Worm (Caenorhabditis elegans): ENCODE results near the gene srt-35.

- TF ChIP-seq ceh-18 (tag; optimal IDR thresholded peaks at IDR 0.05), result no peak
- TF ChIP-seq npax-4 (tag; optimal IDR thresholded peaks at IDR 0.05), result no peak
- TF ChIP-seq che-1 (tag; optimal IDR thresholded peaks at IDR 0.05), result no peak
- TF ChIP-seq nhr-11 (tag; optimal IDR thresholded peaks at IDR 0.05), result no peak
- no peak for TF ChIP-seq fkh-10 (GFP tag; optimal IDR thresholded peaks at IDR 0.05)
- TF ChIP-seq hlh-13 (GFP tag; optimal IDR thresholded peaks at IDR 0.05), result no peak
- TF ChIP-seq unc-42 (tag; optimal IDR thresholded peaks at IDR 0.05), result no peak
- no peak for TF ChIP-seq unc-86 (tag; optimal IDR thresholded peaks at IDR 0.05)
- TF ChIP-seq ceh-31 (tag; optimal IDR thresholded peaks at IDR 0.05), result no peak
- TF ChIP-seq ama-1 (optimal IDR thresholded peaks at IDR 0.05), result no peak
- no peak for TF ChIP-seq unc-55 (GFP tag; optimal IDR thresholded peaks at IDR 0.05)
Observed at ce11 chrV:4295920-4296319, 31.5 kb upstream of the srt-35 start, which contains the start of gene F47D2.11.

Measured in whole organism, late embryonic.